Worm (Caenorhabditis elegans): ENCODE results near the gene gst-12.
"Not testable (repeated sequence)": the region's sequence is repeated elsewhere in the genome, so short reads cannot be mapped to it uniquely, and the experiment has no call there.

Gene gst-12

DNA sequence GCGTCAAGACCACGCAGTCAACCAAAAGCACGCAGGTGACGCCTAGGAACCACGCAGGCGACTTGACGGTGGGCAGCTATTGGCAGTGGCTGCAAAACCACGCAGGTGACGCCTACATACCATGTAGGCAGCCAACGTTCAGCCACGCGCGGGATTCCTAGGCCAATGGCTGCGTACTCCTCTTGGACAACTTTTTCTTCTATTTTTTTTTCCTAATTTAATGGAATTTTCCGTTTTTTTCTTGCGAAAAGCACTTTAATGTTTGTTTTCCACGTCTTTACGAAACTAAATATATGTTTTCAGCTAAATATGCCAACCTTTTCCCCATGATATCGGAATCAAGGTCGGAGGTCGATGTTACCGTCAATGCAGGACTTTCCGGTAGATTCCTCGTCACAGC is 36.9 kb upstream of the gst-12 start, which contains the start of gene C31C9.9:
Gene C31C9.9, plus strand, starts transcription at position 301 of the 400 bp plus-strand sequence.
- not testable (repeated sequence) for TF ChIP-seq nfya-1 (tag; optimal IDR thresholded peaks at IDR 0.05; ENCODE audit: borderline replicate concordance, insufficient read depth); mxl-1 (tag; optimal IDR thresholded peaks at IDR 0.05); madf-6 (GFP tag; IDR thresholded peaks at IDR 0.05)

DNA sequence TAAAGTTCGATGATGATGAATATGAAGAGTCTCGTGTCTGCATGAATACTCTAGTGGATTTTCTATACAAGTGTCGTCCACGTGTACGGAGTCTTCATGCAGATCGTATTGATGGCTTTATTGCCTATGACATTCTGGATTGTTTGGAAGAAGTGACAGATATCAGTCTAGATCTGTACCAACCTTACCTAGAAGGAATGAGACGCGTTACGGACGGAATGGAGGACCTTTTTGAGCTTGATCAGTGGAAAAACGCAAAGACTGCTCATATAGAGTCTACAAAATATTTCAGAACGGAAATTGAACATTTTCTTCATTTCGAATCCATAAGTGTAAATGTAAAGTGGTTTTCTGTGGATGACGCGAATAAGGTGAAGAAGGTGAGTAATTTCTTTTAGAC is 30.4 kb upstream of the gst-12 start, which contains the start of gene fbxa-169:
Gene fbxa-169, plus strand, starts transcription at position 301 of the 400 bp plus-strand sequence.
- TF ChIP-seq ceh-100 (GFP tag; IDR thresholded peaks at IDR 0.05) (no peak), atf-7 (tag; optimal IDR thresholded peaks at IDR 0.05) (no peak), akir-1 (GFP tag; optimal IDR thresholded peaks at IDR 0.05) (no peak)

DNA sequence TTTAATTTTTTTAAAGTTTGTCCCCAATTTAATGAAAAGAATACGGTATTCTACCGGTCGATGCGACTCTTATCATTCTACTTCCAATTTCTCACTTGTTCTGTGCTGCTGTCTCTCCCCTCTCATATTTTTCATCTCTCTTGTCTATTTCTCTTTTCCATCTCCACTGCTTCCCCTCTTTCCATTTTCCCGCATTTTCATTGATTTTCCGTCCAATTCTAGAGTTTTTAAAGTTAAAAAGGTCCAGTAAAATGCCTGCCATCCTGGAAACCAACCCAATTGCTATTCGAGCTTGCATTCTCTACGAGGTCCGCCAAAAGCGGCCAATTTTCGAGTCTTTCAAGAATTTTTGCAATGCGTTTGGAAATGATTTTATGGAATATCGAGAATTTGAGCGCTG is 23.4 kb upstream of the gst-12 start, which contains the start of gene fbxa-167:
Gene fbxa-167, plus strand, starts transcription at position 179 of the 400 bp plus-strand sequence.
- TF ChIP-seq F23B12.7 (tag; optimal IDR thresholded peaks at IDR 0.05; ENCODE audit: insufficient read depth) (no peak), B0019.2 (GFP tag; conservative IDR thresholded peaks at IDR 0.05) (no peak), nfyb-1 (GFP tag; IDR thresholded peaks at IDR 0.05) (no peak), hmg-1.2 (GFP tag; IDR thresholded peaks at IDR 0.05) (peak; percentile 58; the same call in 1 of the 2 replicates), bed-2 (GFP tag; IDR thresholded peaks at IDR 0.05) (no peak), unc-130 (GFP tag; optimal IDR thresholded peaks at IDR 0.05) (no peak), xnd-1 (tag; optimal IDR thresholded peaks at IDR 0.05) (no peak)

DNA sequence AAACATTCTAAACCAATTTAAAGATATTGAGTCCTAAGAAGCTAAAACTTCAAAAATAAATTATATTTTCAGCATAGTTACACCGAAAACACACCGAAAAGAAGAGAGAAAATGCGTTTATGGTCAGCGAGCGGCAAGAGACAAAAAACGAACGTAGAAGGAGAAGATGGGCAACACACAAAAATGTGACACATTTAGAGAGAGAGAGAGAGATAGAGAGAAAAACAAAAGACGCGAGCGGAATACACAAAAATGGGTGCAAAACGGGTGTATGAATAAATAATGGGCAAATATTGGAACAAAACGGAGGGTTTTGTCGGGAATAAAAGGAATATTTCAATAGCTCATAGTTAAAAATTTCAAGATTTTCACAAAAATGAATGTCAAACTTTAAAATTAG is 22.3 kb upstream of the gst-12 start:
- peak; percentile 19 for TF ChIP-seq attf-5 (GFP tag; optimal IDR thresholded peaks at IDR 0.05)
- TF ChIP-seq tbx-9 (tag; optimal IDR thresholded peaks at IDR 0.05; ENCODE audit: borderline replicate concordance): no peak

DNA sequence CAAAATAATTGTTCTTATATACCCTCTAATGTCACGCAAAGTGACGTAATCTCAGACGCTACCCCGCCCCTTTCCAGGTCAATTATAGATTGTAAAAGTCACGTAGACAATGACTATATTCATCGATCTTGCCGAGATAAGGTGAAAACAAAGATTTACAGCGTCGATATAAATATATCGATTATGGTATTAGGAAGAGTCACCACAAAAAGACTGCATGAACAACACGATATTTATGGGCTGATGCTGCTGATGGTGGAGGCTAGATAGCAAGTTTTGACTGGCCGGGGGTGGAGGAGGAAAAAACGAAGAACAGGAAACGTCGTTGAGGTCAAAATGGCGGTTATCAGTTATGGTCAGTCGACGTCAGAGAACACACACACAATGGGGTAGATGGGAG is 20.7 kb upstream of the gst-12 start:
- TF ChIP-seq C06A6.2 (GFP tag; conservative IDR thresholded peaks at IDR 0.05) (no peak), pha-4 (tag; optimal IDR thresholded peaks at IDR 0.05) (no peak), lin-40 (tag; optimal IDR thresholded peaks at IDR 0.05) (peak; percentile 29), nhr-80 (tag; optimal IDR thresholded peaks at IDR 0.05) (peak; percentile 62), ZK185.1 (tag; optimal IDR thresholded peaks at IDR 0.05; ENCODE audit: poor library complexity, severe bottlenecking) (peak; percentile 5), madf-3 (GFP tag; IDR thresholded peaks at IDR 0.05) (no peak), bed-2 (GFP tag; IDR thresholded peaks at IDR 0.05) (no peak), dox-1 (GFP tag; IDR thresholded peaks at IDR 0.05) (no peak)

DNA sequence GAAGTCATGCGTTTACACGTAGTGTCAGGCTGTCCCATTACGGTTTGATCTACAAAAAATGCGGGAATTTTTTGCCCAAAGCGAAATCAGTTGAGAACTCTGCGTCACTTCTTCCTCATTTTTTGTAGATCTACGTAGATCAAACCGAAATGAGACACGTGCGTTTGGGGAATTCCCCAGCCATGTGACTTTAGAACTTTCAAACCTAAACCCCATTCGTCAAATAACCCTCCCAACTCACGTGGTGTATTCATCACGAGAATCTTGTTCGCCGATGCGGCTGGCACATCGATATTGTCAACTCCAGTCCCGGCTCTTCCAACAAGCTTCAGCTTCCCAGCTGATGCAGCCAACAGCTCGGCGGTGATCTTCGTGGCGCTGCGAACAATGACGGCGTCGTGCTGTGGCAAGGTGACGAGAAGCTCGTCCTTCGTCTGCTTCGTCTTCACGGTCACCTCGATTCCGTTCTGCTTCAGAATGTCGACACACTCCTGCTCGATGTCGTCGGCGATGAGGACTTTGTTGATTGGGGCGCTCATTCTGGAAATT is 20.2 kb upstream of the gst-12 start, which contains the start of gene phdh-1:
Gene phdh-1, minus strand, starts transcription at position 540 of the 549 bp plus-strand sequence.
- TF ChIP-seq lin-26 (GFP tag; IDR thresholded peaks at IDR 0.05) (0 out of 2 replicates have a peak, but pooled peaks have one; percentile 15), snpc-1.3 (tag; optimal IDR thresholded peaks at IDR 0.05; ENCODE audit: insufficient read depth) (no peak), mcd-1 (GFP tag; IDR thresholded peaks at IDR 0.05) (0 out of 2 replicates have a peak, but pooled peaks have one; percentile 5), sptf-2 (GFP tag; optimal IDR thresholded peaks at IDR 0.05) (no peak), ceh-40 (GFP tag; IDR thresholded peaks at IDR 0.05) (no peak), F55B11.4 (tag; optimal IDR thresholded peaks at IDR 0.05; ENCODE audit: borderline replicate concordance, insufficient read depth) (no peak), aptf-2 (GFP tag; conservative IDR thresholded peaks at IDR 0.05) (no peak), Y95B8A.8 (GFP tag; IDR thresholded peaks at IDR 0.05) (no peak), zfh-2 (GFP tag; conservative IDR thresholded peaks at IDR 0.05) (peak; percentile 40; the same call in 1 of the 2 replicates), nhr-27 (tag; optimal IDR thresholded peaks at IDR 0.05) (no peak), hrde-1 (tag; optimal IDR thresholded peaks at IDR 0.05; ENCODE audit: borderline replicate concordance) (no peak), unc-62 (GFP tag; optimal IDR thresholded peaks at IDR 0.05) (no peak), Y53F4B.3 (GFP tag; IDR thresholded peaks at IDR 0.05) (no peak), cebp-1 (GFP tag; IDR thresholded peaks at IDR 0.05) (no peak), cebp-1 (tag; optimal IDR thresholded peaks at IDR 0.05) (no peak), F57A8.1 (GFP tag; optimal IDR thresholded peaks at IDR 0.05) (peak; percentile 23)
